Worm (Caenorhabditis elegans) whole organism, young adult: ENCODE data around the gene skat-1.

Experiments
- B0336.3 ChIP-seq: fragments of 200-800 bp; sonication (Bioruptor generic); IDR thresholded peaks from 2 replicates; pipeline ENCODE4 v1.3.6; 2022; ENCODE audit warnings: missing genetic modification characterization, missing compliant biosample characterization
- F37B4.10 ChIP-seq: fragments of 200-800 bp; sonication (Bioruptor generic); IDR thresholded peaks from 2 replicates; pipeline ENCODE4 v1.3.6; 2022; ENCODE audit warnings: missing genetic modification characterization, missing compliant biosample characterization
- F57A8.1 ChIP-seq: fragments of 200-800 bp; sonication (Bioruptor generic); optimal IDR thresholded peaks from 2 replicates; lab custom pipeline; 2018; ENCODE audit warnings: mild to moderate bottlenecking, missing genetic modification characterization, moderate library complexity, missing compliant biosample characterization
- T07F8.4 ChIP-seq: sonication (generic microtip); optimal IDR thresholded peaks from 2 replicates; lab custom pipeline; 2016; ENCODE audit warnings: mild to moderate bottlenecking, missing genetic modification characterization, moderate library complexity, missing compliant biosample characterization
- bed-2 ChIP-seq: fragments of 200-800 bp; sonication (Bioruptor generic); IDR thresholded peaks from 2 replicates; pipeline ENCODE4 v1.3.6; 2022; ENCODE audit warnings: missing genetic modification reagents, missing genetic modification characterization, missing compliant biosample characterization
- cebp-1 ChIP-seq, 2 experiments: fragments of 200-800 bp in 1 of 2; sonication (Bioruptor generic) in 1 of 2; sonication (generic microtip) in 1 of 2; IDR thresholded peaks in 1 of 2; optimal IDR thresholded peaks in 1 of 2; 2 replicates each; pipeline versions ENCODE4 v1.3.6 to Lab custom; 2017 to 2022; ENCODE audit warnings: missing compliant biosample characterization in 2 of 2, missing genetic modification characterization in 2 of 2, mild to moderate bottlenecking in 1 of 2, missing genetic modification reagents in 1 of 2, moderate library complexity in 1 of 2
- ceh-100 ChIP-seq: fragments of 200-800 bp; sonication (Bioruptor generic); IDR thresholded peaks from 2 replicates; pipeline ENCODE4 v1.3.6; 2022; ENCODE audit warnings: missing genetic modification reagents, missing genetic modification characterization, missing compliant biosample characterization
- ceh-40 ChIP-seq: fragments of 200-800 bp; sonication (Bioruptor generic); IDR thresholded peaks from 2 replicates; pipeline ENCODE4 v1.3.6; 2022; ENCODE audit warnings: missing genetic modification characterization, missing compliant biosample characterization
- ceh-58 ChIP-seq: fragments of 200-800 bp; sonication (Bioruptor generic); IDR thresholded peaks from 2 replicates; pipeline ENCODE4 v1.3.6; 2022; ENCODE audit warnings: missing genetic modification characterization, missing compliant biosample characterization
- chd-7 ChIP-seq: sonication (generic microtip); optimal IDR thresholded peaks from 2 replicates; lab custom pipeline; 2016; ENCODE audit warnings: mild to moderate bottlenecking, missing genetic modification characterization, moderate library complexity, missing compliant biosample characterization
- egl-18 ChIP-seq: fragments of 200-800 bp; sonication (Bioruptor generic); IDR thresholded peaks from 2 replicates; pipeline ENCODE4 v1.3.6; 2022; ENCODE audit warnings: missing genetic modification reagents, missing genetic modification characterization, missing compliant biosample characterization
- egrh-3 ChIP-seq: fragments of 200-800 bp; sonication (Bioruptor generic); IDR thresholded peaks from 2 replicates; pipeline ENCODE4 v1.3.6; 2022; ENCODE audit warnings: missing genetic modification reagents, missing genetic modification characterization, missing compliant biosample characterization
- fkh-3 ChIP-seq: sonication (generic microtip); optimal IDR thresholded peaks from 2 replicates; lab custom pipeline; 2016; ENCODE audit warnings: mild to moderate bottlenecking, missing genetic modification characterization, missing compliant biosample characterization
- gei-17 ChIP-seq: fragments of 200-800 bp; sonication (Bioruptor generic); optimal IDR thresholded peaks from 2 replicates; lab custom pipeline; 2018; ENCODE audit warnings: mild to moderate bottlenecking, missing genetic modification characterization, missing compliant biosample characterization
- let-526 ChIP-seq: fragments of 200-800 bp; sonication (Bioruptor generic); IDR thresholded peaks from 2 replicates; pipeline ENCODE4 v1.3.6; 2022; ENCODE audit warnings: missing genetic modification reagents, missing genetic modification characterization, missing compliant biosample characterization
- let-607 ChIP-seq, 2 experiments: fragments of 200-800 bp in 1 of 2; sonication (Bioruptor generic) in 1 of 2; sonication (generic microtip) in 1 of 2; optimal IDR thresholded peaks; 2 replicates each; lab custom pipeline; 2016 to 2018; ENCODE audit warnings: mild to moderate bottlenecking in 2 of 2, missing compliant biosample characterization in 2 of 2, missing genetic modification characterization in 2 of 2, moderate library complexity in 2 of 2, missing genotype in 1 of 2
- lin-40 ChIP-seq: sonication (generic microtip); optimal IDR thresholded peaks from 2 replicates; lab custom pipeline; 2016; ENCODE audit warnings: missing genetic modification characterization, mild to moderate bottlenecking, missing compliant biosample characterization, missing genotype, missing genetic modification reagents
- lsy-27 ChIP-seq: sonication (generic microtip); optimal IDR thresholded peaks from 2 replicates; lab custom pipeline; 2017; ENCODE audit warnings: missing genetic modification characterization, mild to moderate bottlenecking, missing compliant biosample characterization, antibody characterized with exemption, missing genotype, borderline replicate concordance; ENCODE audit not compliant: insufficient read depth
- madf-10 ChIP-seq: sonication (generic microtip); optimal IDR thresholded peaks from 2 replicates; lab custom pipeline; 2016; ENCODE audit warnings: mild to moderate bottlenecking, missing genetic modification characterization, missing compliant biosample characterization
- mcd-1 ChIP-seq: fragments of 200-800 bp; sonication (Bioruptor generic); IDR thresholded peaks from 2 replicates; pipeline ENCODE4 v1.3.6; 2022; ENCODE audit warnings: missing genetic modification reagents, missing genetic modification characterization, missing compliant biosample characterization
- mel-28 ChIP-seq: sonication (generic microtip); optimal IDR thresholded peaks from 2 replicates; lab custom pipeline; 2016; ENCODE audit warnings: borderline replicate concordance, mild to moderate bottlenecking, missing genetic modification characterization, missing compliant biosample characterization
- mxl-1 ChIP-seq: sonication (generic microtip); optimal IDR thresholded peaks from 2 replicates; lab custom pipeline; 2016; ENCODE audit warnings: missing genetic modification characterization, missing compliant biosample characterization
- nfya-1 ChIP-seq: sonication (generic microtip); optimal IDR thresholded peaks from 2 replicates; lab custom pipeline; 2017; ENCODE audit warnings: antibody characterized with exemption, missing compliant biosample characterization, missing genetic modification characterization, borderline replicate concordance; ENCODE audit not compliant: insufficient read depth
- nfyb-1 ChIP-seq: fragments of 200-800 bp; sonication (Bioruptor generic); IDR thresholded peaks from 2 replicates; pipeline ENCODE4 v1.3.6; 2022; ENCODE audit warnings: missing genetic modification reagents, missing genetic modification characterization, missing compliant biosample characterization
- pbrm-1 ChIP-seq: fragments of 200-800 bp; sonication (Bioruptor generic); IDR thresholded peaks from 2 replicates; pipeline ENCODE4 v1.3.6; 2022; ENCODE audit warnings: missing genetic modification reagents, missing genetic modification characterization, missing compliant biosample characterization
- sdz-38 ChIP-seq: sonication (generic microtip); optimal IDR thresholded peaks from 2 replicates; lab custom pipeline; 2016; ENCODE audit warnings: missing genotype, missing genetic modification characterization, missing compliant biosample characterization
- sea-2 ChIP-seq: fragments of 200-800 bp; sonication (Bioruptor generic); IDR thresholded peaks from 2 replicates; pipeline ENCODE4 v1.3.6; 2022; ENCODE audit warnings: missing genetic modification characterization, missing compliant biosample characterization
- snpc-4 ChIP-seq, 5 experiments: fragments of 150-350 bp in 1 of 5; sonication (generic microtip) in 4 of 5; optimal IDR thresholded peaks; 2 replicates each; lab custom pipeline; 2014 to 2018; ENCODE audit warnings: missing genetic modification characterization in 5 of 5, missing biosample characterization in 3 of 5, antibody characterized with exemption in 2 of 5, mild to moderate bottlenecking in 2 of 5, missing compliant biosample characterization in 2 of 5, missing genotype in 2 of 5, moderate library complexity in 2 of 5, missing genetic modification reagents in 1 of 5
- sptf-2 ChIP-seq: fragments of 200-800 bp; sonication (Bioruptor generic); optimal IDR thresholded peaks from 2 replicates; lab custom pipeline; 2018; ENCODE audit warnings: mild to moderate bottlenecking, missing genetic modification characterization, missing compliant biosample characterization
- zfh-2 ChIP-seq: fragments of 200-800 bp; sonication (Bioruptor generic); conservative IDR thresholded peaks from 2 replicates; pipeline ENCODE4 v1.3.6; 2022; ENCODE audit warnings: missing genetic modification reagents, missing genetic modification characterization, missing compliant biosample characterization
- ztf-22 ChIP-seq: fragments of 200-800 bp; sonication (Bioruptor generic); optimal IDR thresholded peaks from 2 replicates; lab custom pipeline; 2018; ENCODE audit warnings: mild to moderate bottlenecking, missing genetic modification characterization, moderate library complexity, missing compliant biosample characterization
- ztf-26 ChIP-seq: sonication (generic microtip); optimal IDR thresholded peaks from 2 replicates; lab custom pipeline; 2017; ENCODE audit warnings: missing genetic modification characterization, missing compliant biosample characterization
- ztf-6 ChIP-seq: fragments of 200-800 bp; sonication (Bioruptor generic); IDR thresholded peaks from 2 replicates; pipeline ENCODE4 v1.3.6; 2022; ENCODE audit warnings: missing genetic modification reagents, missing genetic modification characterization, missing compliant biosample characterization

The skat-1 gene

DNA sequence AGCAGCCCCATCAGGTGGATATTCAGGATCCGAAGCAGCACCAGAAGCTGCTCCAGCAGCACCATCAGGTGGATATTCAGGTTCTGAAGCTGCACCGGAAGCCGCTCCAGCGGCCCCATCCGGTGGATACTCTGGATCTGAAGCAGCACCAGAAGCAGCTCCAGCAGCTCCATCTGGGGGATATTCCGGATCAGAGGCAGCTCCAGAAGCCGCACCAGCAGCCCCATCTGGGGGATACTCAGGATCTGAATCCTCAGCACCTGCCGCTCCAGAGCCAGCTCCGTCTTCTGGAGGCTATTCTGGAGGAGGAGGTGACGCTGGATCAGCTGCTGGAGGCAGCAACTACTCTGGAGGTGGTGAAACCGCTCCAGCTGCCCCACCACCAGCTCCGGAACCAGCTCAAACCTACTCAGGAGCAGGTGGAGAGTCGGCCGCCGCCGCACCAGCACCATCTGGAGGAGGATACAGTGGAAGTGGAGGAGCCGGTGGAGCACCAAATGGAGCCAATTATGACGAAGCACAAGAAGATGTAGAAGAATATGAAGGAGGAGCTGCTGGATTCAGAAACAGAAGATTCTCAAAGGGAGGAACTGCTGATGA is 31.8 kb downstream of the skat-1 start:
- no peak for TF ChIP-seq ceh-100
- no peak for TF ChIP-seq mel-28
- TF ChIP-seq egl-18 (GFP tag; lab: Robert Waterston, UW), result no peak
- TF ChIP-seq cebp-1 (GFP tag; IDR thresholded peaks at IDR 0.05; lab: Robert Waterston, UW), result no peak
- no peak for TF ChIP-seq cebp-1 (tag; optimal IDR thresholded peaks at IDR 0.05; lab: Kevin White, UChicago)
- no peak for TF ChIP-seq lin-40 (tag; lab: Kevin White, UChicago)
- TF ChIP-seq sdz-38 (tag; lab: Kevin White, UChicago), result no peak
- no peak for TF ChIP-seq ceh-58
- TF ChIP-seq egrh-3 (GFP tag; lab: Robert Waterston, UW), result peak; percentile 94
- TF ChIP-seq zfh-2, result peak; percentile 84
- TF ChIP-seq ceh-40 (GFP tag; lab: Robert Waterston, UW), result no peak
- TF ChIP-seq let-526 (GFP tag; lab: Robert Waterston, UW), result no peak
- TF ChIP-seq F57A8.1 (GFP tag; lab: Kevin White, UChicago), result no peak

ce11 chrIII:8962475-8962874 is 34.1 kb downstream of the skat-1 start:
- TF ChIP-seq mcd-1 (GFP tag; lab: Robert Waterston, UW), result peak; percentile 60; the same call in 1 of the 2 replicates
- TF ChIP-seq lsy-27 (tag; lab: Kevin White, UChicago), result no peak
- peak; percentile 99 for TF ChIP-seq egrh-3 (GFP tag; lab: Robert Waterston, UW)
- 0 out of 2 replicates have a peak, but pooled peaks have one; percentile 54 for TF ChIP-seq nfyb-1 (GFP tag; lab: Robert Waterston, UW)
- TF ChIP-seq pbrm-1, result 0 out of 2 replicates have a peak, but pooled peaks have one; percentile 20
- peak; percentile 93 for TF ChIP-seq zfh-2
- TF ChIP-seq let-607 (tag; optimal IDR thresholded peaks at IDR 0.05; lab: Kevin White, UChicago), result no peak

DNA sequence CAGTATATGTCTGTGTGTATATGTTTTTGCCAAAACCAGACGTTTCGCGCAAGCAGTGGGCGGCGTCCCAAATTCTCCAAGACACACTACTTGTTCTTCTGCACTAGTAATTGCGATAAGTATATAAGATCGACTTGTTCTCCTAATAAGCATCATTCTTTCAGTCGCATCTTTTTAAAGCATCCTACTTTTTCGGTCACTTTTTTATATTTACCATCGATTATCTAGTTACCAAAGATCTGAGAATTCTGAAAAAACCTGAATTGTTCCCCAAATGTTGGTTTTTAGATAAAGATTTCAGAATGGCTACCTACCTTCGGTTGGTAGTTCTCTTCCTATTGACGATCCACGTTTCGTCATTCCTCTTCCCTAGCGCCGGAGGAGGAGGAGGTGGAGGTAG is 34.6 kb downstream of the skat-1 start, which contains the start of gene grl-25:
grl-25 (plus strand) TSS at position 301 of the 400 bp plus-strand sequence.
- TF ChIP-seq B0336.3 (GFP tag; lab: Robert Waterston, UW), result no peak
- TF ChIP-seq sptf-2, result no peak
- TF ChIP-seq gei-17 (GFP tag; lab: Kevin White, UChicago), result no peak
- TF ChIP-seq F37B4.10 (GFP tag; lab: Robert Waterston, UW), result no peak
- TF ChIP-seq ztf-22 (GFP tag; lab: Kevin White, UChicago), result no peak
- no peak for TF ChIP-seq fkh-3 (tag; lab: Kevin White, UChicago)
- TF ChIP-seq nfya-1 (tag; lab: Kevin White, UChicago), result no peak
- no peak for TF ChIP-seq F57A8.1 (GFP tag; lab: Kevin White, UChicago)
- TF ChIP-seq madf-10 (tag; lab: Kevin White, UChicago), result no peak
- no peak for TF ChIP-seq ztf-6 (GFP tag; lab: Robert Waterston, UW)
- no peak for TF ChIP-seq sea-2 (GFP tag; lab: Robert Waterston, UW)
- TF ChIP-seq bed-2 (GFP tag; lab: Robert Waterston, UW), result no peak
- TF ChIP-seq ceh-58, result no peak
- no peak for TF ChIP-seq ztf-26
- TF ChIP-seq mxl-1 (tag; lab: Kevin White, UChicago), result no peak
- TF ChIP-seq T07F8.4 (tag; lab: Kevin White, UChicago), result no peak
- TF ChIP-seq snpc-4 (GFP tag; optimal IDR thresholded peaks at IDR 0.05; lab: Kevin White, UChicago), result no peak
- TF ChIP-seq snpc-4 (tag; optimal IDR thresholded peaks at IDR 0.05; lab: Kevin White, UChicago), result no peak
- no peak for TF ChIP-seq chd-7 (tag; lab: Kevin White, UChicago)
- TF ChIP-seq, all 124 proteins: peak for 0
